Fruit fly (Drosophila melanogaster) whole organism, embryonic: Measurements from ENCODE around the gene CG34244.

Experiments used
- Bgb ChIP-seq: fragments of 200-800 bp; sonication (Bioruptor generic); IDR thresholded peaks from 2 replicates; pipeline ENCODE4 v1.3.6; 2022; ENCODE audit warnings: missing biosample characterization, missing genetic modification characterization; ENCODE audit not compliant: partially characterized antibody
- Blimp-1 ChIP-seq: fragments of 200-800 bp; sonication (Bioruptor generic); optimal IDR thresholded peaks from 3 replicates; lab custom pipeline; 2018; ENCODE audit warnings: missing biosample characterization, missing genetic modification characterization, mild to moderate bottlenecking, moderate library complexity, missing genetic modification reagents
- CG10147 ChIP-seq: fragments of 200-800 bp; sonication (Bioruptor generic); optimal IDR thresholded peaks from 2 replicates; lab custom pipeline; 2019; ENCODE audit warnings: missing biosample characterization, mild to moderate bottlenecking, missing genetic modification characterization, moderate library complexity
- CG1233 ChIP-seq: fragments of 200-800 bp; sonication (Bioruptor generic); optimal IDR thresholded peaks from 4 replicates; lab custom pipeline; 2018; ENCODE audit warnings: missing biosample characterization, mild to moderate bottlenecking, missing genetic modification characterization
- CG13894 ChIP-seq: fragments of 200-800 bp; sonication (Bioruptor generic); optimal IDR thresholded peaks from 3 replicates; lab custom pipeline; 2018; ENCODE audit warnings: missing biosample characterization, mild to moderate bottlenecking, missing genetic modification characterization, moderate library complexity
- CG15011 ChIP-seq: fragments of 200-800 bp; sonication (Bioruptor generic); optimal IDR thresholded peaks from 3 replicates; lab custom pipeline; 2018; ENCODE audit warnings: missing biosample characterization, mild to moderate bottlenecking, missing genetic modification characterization
- CG16815 ChIP-seq: fragments of 200-800 bp; sonication (Bioruptor generic); optimal IDR thresholded peaks from 3 replicates; lab custom pipeline; 2017; ENCODE audit warnings: missing biosample characterization, mild to moderate bottlenecking, missing genetic modification characterization
- CG17328 ChIP-seq: fragments of 200-800 bp; sonication (Bioruptor generic); IDR thresholded peaks from 2 replicates; pipeline ENCODE4 v1.3.6; 2022; ENCODE audit warnings: missing biosample characterization, missing genetic modification characterization
- CG17612 ChIP-seq: fragments of 200-800 bp; sonication (Bioruptor generic); IDR thresholded peaks from 2 replicates; pipeline ENCODE4 v1.3.6; 2022; ENCODE audit warnings: missing biosample characterization, missing genetic modification characterization
- CG18764 ChIP-seq: fragments of 200-800 bp; sonication (Bioruptor generic); optimal IDR thresholded peaks from 3 replicates; lab custom pipeline; 2016; ENCODE audit warnings: missing biosample characterization, missing genetic modification characterization
- CG2889 ChIP-seq: fragments of 200-800 bp; sonication (Bioruptor generic); IDR thresholded peaks from 3 replicates; pipeline ENCODE4 v1.3.6; 2022; ENCODE audit warnings: missing biosample characterization, missing genetic modification characterization
- CG3838 ChIP-seq: fragments of 200-800 bp; sonication (Bioruptor generic); optimal IDR thresholded peaks from 3 replicates; lab custom pipeline; 2016; ENCODE audit warnings: missing biosample characterization, missing genetic modification characterization
- CG6272 ChIP-seq: fragments of 200-800 bp; sonication (Bioruptor generic); IDR thresholded peaks from 2 replicates; pipeline ENCODE4 v1.3.6; 2022; ENCODE audit warnings: missing biosample characterization, missing genetic modification characterization
- CG6854 ChIP-seq: fragments of 200-800 bp; sonication (Bioruptor generic); optimal IDR thresholded peaks from 3 replicates; lab custom pipeline; 2017; ENCODE audit warnings: missing biosample characterization, mild to moderate bottlenecking, missing genetic modification characterization
- CG7745 ChIP-seq: fragments of 200-800 bp; sonication (Bioruptor generic); optimal IDR thresholded peaks from 2 replicates; lab custom pipeline; 2018; ENCODE audit warnings: missing biosample characterization, mild to moderate bottlenecking, missing genetic modification characterization, moderate library complexity
- CG9437 ChIP-seq: fragments of 200-800 bp; sonication (Bioruptor generic); optimal IDR thresholded peaks from 2 replicates; lab custom pipeline; 2018; ENCODE audit warnings: missing biosample characterization, mild to moderate bottlenecking, missing genetic modification characterization
- CkIIα-i1 ChIP-seq: fragments of 200-800 bp; sonication (Bioruptor generic); IDR thresholded peaks from 2 replicates; pipeline ENCODE4 v1.3.6; 2022; ENCODE audit warnings: missing biosample characterization, missing genetic modification characterization
- Deaf1 ChIP-seq: fragments of 200-800 bp; optimal IDR thresholded peaks from 3 replicates; lab custom pipeline; 2019; ENCODE audit warnings: missing biosample characterization, mild to moderate bottlenecking, missing genetic modification characterization, moderate library complexity
- Gug ChIP-seq: fragments of 200-800 bp; sonication (Bioruptor generic); IDR thresholded peaks from 4 replicates; pipeline ENCODE4 v1.3.6; 2022; ENCODE audit warnings: missing biosample characterization, missing genetic modification characterization
- HLH4C ChIP-seq: fragments of 200-800 bp; sonication (Bioruptor generic); IDR thresholded peaks from 3 replicates; pipeline ENCODE4 v1.3.6; 2022; ENCODE audit warnings: missing biosample characterization, missing genetic modification characterization; ENCODE audit not compliant: partially characterized antibody
- HmgZ ChIP-seq: fragments of 200-800 bp; sonication (Bioruptor generic); optimal IDR thresholded peaks from 2 replicates; lab custom pipeline; 2018; ENCODE audit warnings: missing biosample characterization, mild to moderate bottlenecking, missing genetic modification characterization
- Hr39 ChIP-seq: fragments of >200 bp; optimal IDR thresholded peaks from 2 replicates; lab custom pipeline; 2017
- Mad ChIP-seq: fragments of 200-800 bp; sonication (Bioruptor generic); optimal IDR thresholded peaks from 2 replicates; lab custom pipeline; 2016; ENCODE audit warnings: missing biosample characterization, missing genetic modification characterization
- Max ChIP-seq: fragments of 200-800 bp; sonication (Bioruptor generic); optimal IDR thresholded peaks from 2 replicates; lab custom pipeline; 2016; ENCODE audit warnings: missing biosample characterization, mild to moderate bottlenecking, missing genetic modification characterization
- NFAT ChIP-seq: fragments of 200-800 bp; sonication (Bioruptor generic); IDR thresholded peaks from 2 replicates; pipeline ENCODE4 v1.3.6; 2022; ENCODE audit warnings: missing biosample characterization, missing genetic modification characterization
- Nf-YC ChIP-seq: fragments of 200-800 bp; optimal IDR thresholded peaks from 3 replicates; lab custom pipeline; 2019; ENCODE audit warnings: missing biosample characterization, mild to moderate bottlenecking, missing genetic modification characterization, moderate library complexity
- NfI ChIP-seq: fragments of 200-800 bp; sonication (Bioruptor generic); optimal IDR thresholded peaks from 3 replicates; lab custom pipeline; 2018; ENCODE audit warnings: missing biosample characterization, mild to moderate bottlenecking, missing genetic modification characterization, moderate library complexity
- Optix ChIP-seq: fragments of 200-800 bp; sonication (Bioruptor generic); IDR thresholded peaks from 3 replicates; pipeline ENCODE4 v1.3.6; 2022; ENCODE audit warnings: missing biosample characterization, missing genetic modification characterization
- Sin3A ChIP-seq: fragments of >200 bp; optimal IDR thresholded peaks from 2 replicates; lab custom pipeline; 2018
- Tbp ChIP-seq: fragments of >200 bp; optimal IDR thresholded peaks from 2 replicates; lab custom pipeline; 2018; ENCODE audit warnings: missing biosample characterization, missing genetic modification characterization
- az2 ChIP-seq: fragments of 200-800 bp; sonication (Bioruptor generic); optimal IDR thresholded peaks from 3 replicates; lab custom pipeline; 2016; ENCODE audit warnings: missing biosample characterization, missing genetic modification characterization
- bigmax ChIP-seq: fragments of 200-800 bp; sonication (Bioruptor generic); optimal IDR thresholded peaks from 2 replicates; lab custom pipeline; 2018; ENCODE audit warnings: missing biosample characterization, mild to moderate bottlenecking, missing genetic modification characterization
- bowl ChIP-seq: fragments of 200-800 bp; sonication (Bioruptor generic); IDR thresholded peaks from 2 replicates; pipeline ENCODE4 v1.3.6; 2022; ENCODE audit warnings: missing biosample characterization, missing genetic modification characterization
- cato ChIP-seq: fragments of 200-800 bp; sonication (Bioruptor generic); optimal IDR thresholded peaks from 2 replicates; lab custom pipeline; 2016; ENCODE audit warnings: missing biosample characterization, missing genetic modification characterization, borderline replicate concordance
- caup ChIP-seq: fragments of 200-800 bp; sonication (Bioruptor generic); optimal IDR thresholded peaks from 3 replicates; lab custom pipeline; 2017; ENCODE audit warnings: missing biosample characterization, mild to moderate bottlenecking, missing genetic modification characterization, moderate library complexity; ENCODE audit not compliant: severe bottlenecking
- chn ChIP-seq: fragments of 200-800 bp; sonication (Bioruptor generic); optimal IDR thresholded peaks from 2 replicates; lab custom pipeline; 2016; ENCODE audit warnings: missing biosample characterization, missing genetic modification characterization
- croc ChIP-seq: fragments of 200-800 bp; sonication (Bioruptor generic); conservative IDR thresholded peaks from 3 replicates; pipeline ENCODE4 v1.3.6; 2022; ENCODE audit warnings: missing biosample characterization, missing genetic modification characterization
- cwo ChIP-seq: fragments of 200-800 bp; sonication (Bioruptor generic); optimal IDR thresholded peaks from 3 replicates; lab custom pipeline; 2017; ENCODE audit warnings: missing biosample characterization, missing genetic modification characterization, mild to moderate bottlenecking, moderate library complexity, missing genetic modification reagents
- dan ChIP-seq: fragments of 200-800 bp; sonication (Bioruptor generic); IDR thresholded peaks from 2 replicates; pipeline ENCODE4 v1.3.6; 2022; ENCODE audit warnings: missing biosample characterization, missing genetic modification characterization
- ftz-f1 ChIP-seq: fragments of 200-800 bp; sonication (Bioruptor generic); optimal IDR thresholded peaks from 2 replicates; lab custom pipeline; 2016; ENCODE audit warnings: missing biosample characterization, missing genetic modification characterization
- knrl ChIP-seq: fragments of 200-800 bp; sonication (Bioruptor generic); IDR thresholded peaks from 3 replicates; pipeline ENCODE4 v1.3.6; 2022; ENCODE audit warnings: missing biosample characterization, missing genetic modification characterization; ENCODE audit not compliant: partially characterized antibody
- lilli ChIP-seq: fragments of 200-800 bp; sonication (Bioruptor generic); optimal IDR thresholded peaks from 3 replicates; lab custom pipeline; 2016; ENCODE audit warnings: missing biosample characterization, missing genetic modification characterization
- lov ChIP-seq, 2 experiments: fragments of 200-800 bp in 1 of 2; fragments of >200 bp in 1 of 2; sonication (Bioruptor generic) in 1 of 2; IDR thresholded peaks in 1 of 2; optimal IDR thresholded peaks in 1 of 2; 2 replicates in 1 of 2; 3 replicates in 1 of 2; pipeline versions ENCODE4 v1.3.6 to Lab custom; 2017 to 2022; ENCODE audit warnings: missing biosample characterization in 1 of 2, missing genetic modification characterization in 1 of 2
- mirr ChIP-seq: fragments of 200-800 bp; sonication (Bioruptor generic); optimal IDR thresholded peaks from 3 replicates; lab custom pipeline; 2018; ENCODE audit warnings: missing biosample characterization, mild to moderate bottlenecking, missing genetic modification characterization
- pum ChIP-seq: fragments of 200-800 bp; sonication (Bioruptor generic); optimal IDR thresholded peaks from 2 replicates; lab custom pipeline; 2016; ENCODE audit warnings: missing biosample characterization, missing genetic modification characterization
- sr ChIP-seq: fragments of 200-800 bp; sonication (Bioruptor generic); IDR thresholded peaks from 3 replicates; pipeline ENCODE4 v1.3.6; 2022; ENCODE audit warnings: missing biosample characterization, missing genetic modification characterization
- tap ChIP-seq: fragments of 200-800 bp; optimal IDR thresholded peaks from 3 replicates; lab custom pipeline; 2019; ENCODE audit warnings: missing biosample characterization, mild to moderate bottlenecking, missing genetic modification characterization, moderate library complexity
- tna ChIP-seq: fragments of 200-800 bp; sonication (Bioruptor generic); IDR thresholded peaks from 2 replicates; pipeline ENCODE4 v1.3.6; 2022; ENCODE audit warnings: missing biosample characterization, missing genetic modification characterization; ENCODE audit not compliant: partially characterized antibody
- trem ChIP-seq: fragments of 200-800 bp; optimal IDR thresholded peaks from 3 replicates; lab custom pipeline; 2019; ENCODE audit warnings: missing biosample characterization, mild to moderate bottlenecking, missing genetic modification characterization, moderate library complexity
- tup ChIP-seq: fragments of 200-800 bp; sonication (Bioruptor generic); optimal IDR thresholded peaks from 2 replicates; lab custom pipeline; 2016; ENCODE audit warnings: missing biosample characterization, mild to moderate bottlenecking, missing genetic modification characterization, moderate library complexity
- vnd ChIP-seq: fragments of 200-800 bp; sonication (Bioruptor generic); IDR thresholded peaks from 3 replicates; pipeline ENCODE4 v1.3.6; 2022; ENCODE audit warnings: missing biosample characterization, missing genetic modification characterization; ENCODE audit not compliant: partially characterized antibody

Gene CG34244

DNA sequence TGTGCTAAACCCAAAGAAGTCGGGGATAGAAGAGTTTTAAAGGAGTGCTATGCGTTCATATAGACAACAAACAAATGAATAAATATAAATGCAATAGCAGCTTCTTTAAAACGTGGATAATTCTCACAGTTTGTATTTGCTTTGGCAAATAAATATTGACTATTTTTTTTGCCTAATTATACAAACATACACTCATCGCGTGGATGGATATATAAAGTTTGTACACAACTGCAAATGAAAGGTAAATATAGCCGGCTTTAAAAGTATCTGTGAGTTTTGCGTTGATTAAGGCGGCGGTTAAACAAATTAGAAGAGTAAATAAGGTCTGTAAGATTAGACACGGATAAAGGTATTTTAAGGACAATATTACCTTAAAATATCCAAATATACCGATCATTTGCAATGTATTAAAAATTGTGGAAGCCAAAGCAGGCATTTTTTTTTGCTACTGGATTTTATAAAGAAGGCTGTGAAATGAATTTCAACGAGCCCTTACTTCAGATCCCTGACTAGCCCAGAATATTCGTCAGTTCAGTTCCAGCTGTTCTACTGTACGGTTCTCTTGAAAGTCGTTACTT, 18.0 kb downstream of the CG34244 start, which contains the start of gene CG7768 (continued):
- TF ChIP-seq CG9437 (no peak), CG6272 (no peak), CG2889 (GFP tag; lab: Robert Waterston, UW) (no peak), lov (optimal IDR thresholded peaks at IDR 0.05; lab: Kevin White, UChicago) (no peak), lov (GFP tag; IDR thresholded peaks at IDR 0.05; lab: Robert Waterston, UW) (no peak), Sin3A (lab: Kevin White, UChicago) (no peak), Gug (no peak), Blimp-1 (peak; percentile 37), CG3838 (GFP tag; lab: Kevin White, UChicago) (peak; percentile 28), pum (GFP tag; lab: Kevin White, UChicago) (no peak), caup (GFP tag; lab: Kevin White, UChicago) (peak; percentile 87), CkIIα-i1 (no peak), sr (GFP tag; lab: Robert Waterston, UW) (no peak), ftz-f1 (GFP tag; lab: Kevin White, UChicago) (no peak), cato (GFP tag; lab: Kevin White, UChicago) (no peak), HLH4C (GFP tag; lab: Robert Waterston, UW) (no peak), CG16815 (no peak), HmgZ (peak; percentile 72), tup (no peak), az2 (no peak), CG7745 (tag; lab: Kevin White, UChicago) (no peak), CG15011 (peak; percentile 75), CG10147 (GFP tag; lab: Kevin White, UChicago) (peak; percentile 70), Tbp (GFP tag; lab: Kevin White, UChicago) (no peak), CG17328 (no peak), Bgb (no peak), NfI (GFP tag; lab: Kevin White, UChicago) (peak; percentile 56), Deaf1 (tag; lab: Kevin White, UChicago) (no peak), tap (tag; lab: Kevin White, UChicago) (peak; percentile 66), knrl (GFP tag; lab: Robert Waterston, UW) (no peak), bigmax (GFP tag; lab: Kevin White, UChicago) (peak; percentile 6), bowl (GFP tag; lab: Robert Waterston, UW) (no peak), mirr (GFP tag; lab: Kevin White, UChicago) (peak; percentile 75), NFAT (GFP tag; lab: Robert Waterston, UW) (no peak), CG18764 (GFP tag; lab: Kevin White, UChicago) (peak; percentile 21), Max (GFP tag; lab: Kevin White, UChicago) (no peak), chn (GFP tag; lab: Kevin White, UChicago) (no peak), Optix (no peak), CG17612 (GFP tag; lab: Robert Waterston, UW) (no peak), CG13894 (tag; lab: Kevin White, UChicago) (peak; percentile 47), cwo (peak; percentile 50), Mad (GFP tag; lab: Kevin White, UChicago) (no peak), lilli (GFP tag; lab: Kevin White, UChicago) (peak; percentile 4), dan (GFP tag; lab: Robert Waterston, UW) (no peak), CG6854 (GFP tag; lab: Kevin White, UChicago) (peak; percentile 57), CG1233 (GFP tag; lab: Kevin White, UChicago) (peak; percentile 62), tna (no peak), trem (tag; lab: Kevin White, UChicago) (no peak), Hr39 (lab: Kevin White, UChicago) (no peak), Nf-YC (tag; lab: Kevin White, UChicago) (no peak), croc (GFP tag; lab: Robert Waterston, UW) (no peak), vnd (no peak)
